Worm (Caenorhabditis elegans): ENCODE data around the gene K02E2.1.

The K02E2.1 gene

ce11 chrV:20383065-20383609 is 31.8 kb downstream of the K02E2.1 start, which contains the start of gene K02E2.11 (continued):
- TF ChIP-seq duxl-1 (tag; optimal IDR thresholded peaks at IDR 0.05; ENCODE audit: poor library complexity) (peak; percentile 93), lin-39 (tag; optimal IDR thresholded peaks at IDR 0.05) (no peak), dve-1 (tag; optimal IDR thresholded peaks at IDR 0.05; ENCODE audit: insufficient read depth) (peak; percentile 58), mdl-1 (tag; optimal IDR thresholded peaks at IDR 0.05) (peak in 1 of 2 experiments; percentile 65), unc-62 (GFP tag; optimal IDR thresholded peaks at IDR 0.05 in 1 of 2) (peak in 1 of 2 experiments; percentile 94), unc-62 (tag; optimal IDR thresholded peaks at IDR 0.05) (no peak)

DNA sequence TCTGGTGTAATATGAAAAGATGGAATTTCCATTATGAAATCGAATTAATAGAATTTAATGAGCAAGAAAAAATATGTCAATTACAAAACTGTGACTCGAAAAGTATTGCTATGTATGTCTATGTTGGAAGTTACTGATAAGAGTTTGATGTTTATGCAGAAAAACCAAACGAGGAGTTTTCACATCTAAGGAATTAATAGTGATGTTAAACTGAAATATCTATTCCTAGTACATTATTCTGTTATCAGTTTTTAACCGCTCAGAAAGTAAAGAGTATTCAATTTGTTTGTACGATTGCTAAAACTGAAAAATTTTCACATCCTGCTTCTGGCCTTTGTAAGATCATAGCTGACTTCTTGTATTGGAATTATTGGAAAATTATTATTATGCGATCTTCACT is 35.6 kb downstream of the K02E2.1 start, which contains the start of gene K02E2.7:
TSS of gene K02E2.7 (minus strand) at position 101 of the 400 bp plus-strand sequence.
- no peak for TF ChIP-seq dve-1 (tag; optimal IDR thresholded peaks at IDR 0.05; ENCODE audit: insufficient read depth)
- no peak for TF ChIP-seq unc-39 (tag; optimal IDR thresholded peaks at IDR 0.05)
- no peak for TF ChIP-seq F10B5.3 (tag; optimal IDR thresholded peaks at IDR 0.05)
- TF ChIP-seq lsy-2 (tag; optimal IDR thresholded peaks at IDR 0.05): no peak
- TF ChIP-seq D1046.2 (GFP tag; IDR thresholded peaks at IDR 0.05): no peak
- TF ChIP-seq vab-7 (GFP tag; IDR thresholded peaks at IDR 0.05): no peak
- TF ChIP-seq attf-4 (tag; optimal IDR thresholded peaks at IDR 0.05): no peak
- TF ChIP-seq lin-15B (tag; optimal IDR thresholded peaks at IDR 0.05): no peak
- TF ChIP-seq madf-5 (GFP tag; IDR thresholded peaks at IDR 0.05): no peak
- TF ChIP-seq nhr-42 (GFP tag; IDR thresholded peaks at IDR 0.05): no peak
- TF ChIP-seq nhr-237 (tag; optimal IDR thresholded peaks at IDR 0.05): no peak
- TF ChIP-seq mdt-29 (GFP tag; IDR thresholded peaks at IDR 0.05): no peak

DNA sequence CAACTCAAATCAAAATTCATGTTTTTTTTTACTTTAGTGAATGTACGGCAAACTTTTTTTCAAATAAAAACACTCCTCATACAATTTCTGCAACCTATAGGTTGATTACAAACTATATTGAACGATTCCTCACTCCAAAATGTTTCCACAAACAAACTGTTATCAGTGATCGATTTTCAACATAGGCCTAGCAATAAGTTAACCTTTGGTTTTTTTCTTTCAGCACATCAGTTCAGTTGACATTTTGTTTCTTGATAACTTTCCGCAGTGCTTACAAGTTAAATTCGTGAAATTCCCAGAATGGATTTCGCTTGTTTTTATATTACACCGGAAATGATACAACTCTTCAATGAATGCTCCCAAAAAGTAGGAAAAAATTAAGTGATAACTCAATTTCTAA is 36.1 kb downstream of the K02E2.1 start, which contains the start of gene F53H2.1:
TSS of gene F53H2.1 (plus strand) at position 301 of the 400 bp plus-strand sequence.
- TF ChIP-seq daf-16 (GFP tag; optimal IDR thresholded peaks at IDR 0.05) (no peak), daf-16 (tag; optimal IDR thresholded peaks at IDR 0.05) (peak; percentile 25), unc-62 (GFP tag; optimal IDR thresholded peaks at IDR 0.05 in 1 of 2) (no peak), unc-62 (tag; optimal IDR thresholded peaks at IDR 0.05) (no peak)

ce11 chrV:20393773-20394172 is 42.5 kb downstream of the K02E2.1 start, which contains the start of gene cnc-7:
Gene cnc-7, plus strand, starts transcription at chrV:20394073.
- no peak for TF ChIP-seq T20F7.1 (GFP tag; optimal IDR thresholded peaks at IDR 0.05)
- TF ChIP-seq F44E2.7 (GFP tag; IDR thresholded peaks at IDR 0.05): no peak
- no peak for TF ChIP-seq Y75B8A.6 (GFP tag; IDR thresholded peaks at IDR 0.05)
- TF ChIP-seq Y105C5A.15 (GFP tag; IDR thresholded peaks at IDR 0.05): no peak

- TF ChIP-seq nhr-237 (tag; optimal IDR thresholded peaks at IDR 0.05) (no peak), dmd-8 (GFP tag; IDR thresholded peaks at IDR 0.05) (no peak), Y75B8A.6 (GFP tag; IDR thresholded peaks at IDR 0.05) (no peak), Y5F2A.4 (GFP tag; optimal IDR thresholded peaks at IDR 0.05) (no peak), gei-8 (GFP tag; optimal IDR thresholded peaks at IDR 0.05) (no peak), dmd-9 (GFP tag; IDR thresholded peaks at IDR 0.05) (0 out of 2 replicates have a peak, but pooled peaks have one; percentile 37), set-16 (GFP tag; IDR thresholded peaks at IDR 0.05) (peak; percentile 77), zag-1 (tag; optimal IDR thresholded peaks at IDR 0.05) (no peak), ctbp-1 (GFP tag; IDR thresholded peaks at IDR 0.05) (no peak), nhr-11 (tag; optimal IDR thresholded peaks at IDR 0.05) (no peak), lin-13 (GFP tag; optimal IDR thresholded peaks at IDR 0.05) (no peak), egl-43 (GFP tag; IDR thresholded peaks at IDR 0.05) (0 out of 2 replicates have a peak, but pooled peaks have one; percentile 9), F44E2.7 (GFP tag; IDR thresholded peaks at IDR 0.05) (0 out of 2 replicates have a peak, but pooled peaks have one; percentile 28), nhr-28 (tag; optimal IDR thresholded peaks at IDR 0.05) (no peak)
Measured at ce11 chrV:20399532-20400068, 48.3 kb downstream of the K02E2.1 start.
